Worm (Caenorhabditis elegans) whole organism, L1 larva: ENCODE data around the gene K12B6.4.

Experiments
- C04F5.9 ChIP-seq: sonication (generic microtip); optimal IDR thresholded peaks from 2 replicates; lab custom pipeline; 2016; ENCODE audit warnings: missing genetic modification characterization, missing compliant biosample characterization
- ceh-90 ChIP-seq: sonication (generic microtip); optimal IDR thresholded peaks from 2 replicates; lab custom pipeline; 2016; ENCODE audit warnings: missing genetic modification characterization, missing compliant biosample characterization
- ces-1 ChIP-seq: fragments of 150-350 bp; optimal IDR thresholded peaks from 2 replicates; lab custom pipeline; 2014; ENCODE audit warnings: missing biosample characterization, missing genetic modification reagents, missing genetic modification characterization
- dpl-1 ChIP-seq, 3 experiments: fragments of 150-350 bp in 2 of 3; sonication (generic microtip) in 1 of 3; optimal IDR thresholded peaks; 2 replicates each; lab custom pipeline; 2014 to 2017; ENCODE audit warnings: missing biosample characterization in 3 of 3, missing genetic modification characterization in 3 of 3, missing genetic modification reagents in 3 of 3
- fkh-10 ChIP-seq: sonication (generic microtip); optimal IDR thresholded peaks from 2 replicates; lab custom pipeline; 2017; ENCODE audit warnings: missing biosample characterization, missing genetic modification reagents, missing genetic modification characterization
- fkh-4 ChIP-seq: sonication (generic microtip); optimal IDR thresholded peaks from 2 replicates; lab custom pipeline; 2016; ENCODE audit warnings: missing compliant biosample characterization, missing genetic modification characterization, borderline replicate concordance
- grh-1 ChIP-seq: fragments of 200-800 bp; sonication (Bioruptor generic); IDR thresholded peaks from 2 replicates; pipeline ENCODE4 v1.3.6; 2022; ENCODE audit warnings: missing genetic modification reagents, missing genetic modification characterization, missing compliant biosample characterization
- lin-39 ChIP-seq: fragments of 150-350 bp; optimal IDR thresholded peaks from 2 replicates; lab custom pipeline; 2014; ENCODE audit warnings: missing biosample characterization, missing genetic modification reagents, missing genetic modification characterization
- nhr-28 ChIP-seq: fragments of 150-350 bp; optimal IDR thresholded peaks from 2 replicates; lab custom pipeline; 2014; ENCODE audit warnings: missing biosample characterization, missing genetic modification characterization
- nhr-90 ChIP-seq: sonication (generic microtip); optimal IDR thresholded peaks from 2 replicates; lab custom pipeline; 2016; ENCODE audit warnings: mild to moderate bottlenecking, missing genetic modification characterization, missing compliant biosample characterization; ENCODE audit not compliant: poor library complexity
- snpc-4 ChIP-seq: fragments of 150-350 bp; optimal IDR thresholded peaks from 2 replicates; lab custom pipeline; 2014; ENCODE audit warnings: missing biosample characterization, missing genetic modification characterization
- swsn-7 ChIP-seq: sonication (generic microtip); optimal IDR thresholded peaks from 2 replicates; lab custom pipeline; 2016; ENCODE audit warnings: missing genetic modification characterization, missing compliant biosample characterization
- ztf-11 ChIP-seq, 2 experiments: sonication (generic microtip); optimal IDR thresholded peaks; 2 replicates each; lab custom pipeline; 2016 to 2017; ENCODE audit warnings: missing genetic modification characterization in 2 of 2, missing biosample characterization in 1 of 2, missing compliant biosample characterization in 1 of 2

DNA sequence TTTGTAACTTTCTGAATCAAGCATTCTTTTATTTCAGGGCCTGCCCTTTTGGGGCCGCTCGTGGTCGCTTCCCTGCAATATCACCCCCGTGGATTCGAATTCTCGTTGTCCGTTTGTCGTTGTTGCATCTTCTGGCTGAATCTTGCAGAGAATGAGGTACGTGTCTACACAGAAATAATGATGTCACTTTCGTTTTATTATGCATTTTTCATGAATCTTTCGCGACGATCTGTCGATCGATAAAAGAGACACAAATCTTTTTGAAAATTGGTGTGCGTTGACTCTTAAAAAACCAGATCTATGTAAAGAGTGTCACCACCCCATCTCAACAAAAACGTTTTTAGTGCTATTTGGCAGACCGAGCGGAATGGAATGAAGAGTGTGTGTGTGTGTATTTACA, 31.9 kb downstream of the K12B6.4 start:
- no peak for TF ChIP-seq lin-39 (tag; lab: Kevin White, UChicago)
- TF ChIP-seq fkh-4 (tag; lab: Kevin White, UChicago), result no peak
- no peak for TF ChIP-seq swsn-7
- no peak for TF ChIP-seq nhr-90 (tag; lab: Kevin White, UChicago)
- TF ChIP-seq nhr-28 (tag; lab: Kevin White, UChicago), result no peak
- TF ChIP-seq dpl-1 (GFP tag; optimal IDR thresholded peaks at IDR 0.05; lab: Kevin White, UChicago), result no peak
- no peak for TF ChIP-seq ceh-90 (tag; lab: Kevin White, UChicago)
- TF ChIP-seq C04F5.9 (tag; lab: Kevin White, UChicago), result no peak
- TF ChIP-seq grh-1 (GFP tag; lab: Robert Waterston, UW), result no peak
- TF ChIP-seq snpc-4 (tag; lab: Kevin White, UChicago), result no peak
- no peak for TF ChIP-seq ces-1 (GFP tag; lab: Kevin White, UChicago)
- no peak for TF ChIP-seq fkh-10 (GFP tag; lab: Kevin White, UChicago)
- no peak for TF ChIP-seq ztf-11 (tag; optimal IDR thresholded peaks at IDR 0.05; lab: Kevin White, UChicago)
